Worm (Caenorhabditis elegans): ENCODE results near the gene C01G5.5.
A peak's percentile ranks its signal among the peaks of the same experiment; 100 is the strongest.

The C01G5.5 gene

ce11 chrIV:6556624-6557368 is 32.4 kb downstream of the C01G5.5 start, which contains the start of gene try-3 (continued):
- peak; percentile 65 for TF ChIP-seq F23B12.7 (tag; optimal IDR thresholded peaks at IDR 0.05; ENCODE audit: insufficient read depth)
- TF ChIP-seq madf-6 (GFP tag; IDR thresholded peaks at IDR 0.05) = peak; percentile 73
- TF ChIP-seq Y79H2A.3 (GFP tag; conservative IDR thresholded peaks at IDR 0.05) = peak; percentile 61; the same call in 1 of the 2 replicates
- TF ChIP-seq pbrm-1 (GFP tag; IDR thresholded peaks at IDR 0.05) = peak; percentile 90
- TF ChIP-seq hmg-20 (GFP tag; IDR thresholded peaks at IDR 0.05) = peak; percentile 71
- peak; percentile 57 for TF ChIP-seq cebp-1 (GFP tag; IDR thresholded peaks at IDR 0.05)
- TF ChIP-seq cebp-1 (tag; optimal IDR thresholded peaks at IDR 0.05) = peak; percentile 73
- TF ChIP-seq somi-1 (GFP tag; optimal IDR thresholded peaks at IDR 0.05) = peak; percentile 15
- TF ChIP-seq snpc-1.3 (tag; optimal IDR thresholded peaks at IDR 0.05; ENCODE audit: insufficient read depth) = peak; percentile 75
- TF ChIP-seq snpc-3.4 (tag; optimal IDR thresholded peaks at IDR 0.05) = no peak
- TF ChIP-seq T26A5.8 (tag; optimal IDR thresholded peaks at IDR 0.05) = no peak
- TF ChIP-seq sea-2 (GFP tag; IDR thresholded peaks at IDR 0.05) = no peak
- peak; percentile 78 for TF ChIP-seq K11D2.4 (GFP tag; IDR thresholded peaks at IDR 0.05)
- TF ChIP-seq nhr-27 (tag; optimal IDR thresholded peaks at IDR 0.05) = no peak
- TF ChIP-seq lin-26 (GFP tag; IDR thresholded peaks at IDR 0.05) = peak; percentile 85
- TF ChIP-seq ceh-40 (GFP tag; IDR thresholded peaks at IDR 0.05) = 0 out of 2 replicates have a peak, but pooled peaks have one; percentile 44
- TF ChIP-seq attf-6 (GFP tag; IDR thresholded peaks at IDR 0.05) = peak; percentile 82; the same call in 1 of the 2 replicates
- TF ChIP-seq nhr-80 (tag; optimal IDR thresholded peaks at IDR 0.05) = peak; percentile 41
- no peak for TF ChIP-seq F22D6.2 (tag; optimal IDR thresholded peaks at IDR 0.05)

ce11 chrIV:6560434-6560833 is 36.0 kb downstream of the C01G5.5 start, which contains the start of gene best-9:
TSS of gene best-9 (plus strand) at chrIV:6560734.
- TF ChIP-seq T26A5.8 (tag; optimal IDR thresholded peaks at IDR 0.05) (no peak), F49E8.2 (tag; optimal IDR thresholded peaks at IDR 0.05; ENCODE audit: insufficient read depth) (no peak), ztf-6 (GFP tag; IDR thresholded peaks at IDR 0.05) (no peak), pha-4 (tag; optimal IDR thresholded peaks at IDR 0.05) (no peak), pbrm-1 (GFP tag; IDR thresholded peaks at IDR 0.05) (no peak), mes-4 (tag; optimal IDR thresholded peaks at IDR 0.05) (no peak), Y95B8A.8 (GFP tag; IDR thresholded peaks at IDR 0.05) (no peak)

ce11 chrIV:6562039-6562438 is 37.6 kb downstream of the C01G5.5 start:
- TF ChIP-seq tbp1 (GFP tag; optimal IDR thresholded peaks at IDR 0.05) = peak; percentile 73
- peak; percentile 39 for TF ChIP-seq B0261.1 (tag; optimal IDR thresholded peaks at IDR 0.05)
- TF ChIP-seq Y53F4B.3 (GFP tag; IDR thresholded peaks at IDR 0.05) = no peak
- peak; percentile 33 for TF ChIP-seq rpc-1 (optimal IDR thresholded peaks at IDR 0.05)
- TF ChIP-seq rpc-1 (tag; optimal IDR thresholded peaks at IDR 0.05) = peak; percentile 76
- TF ChIP-seq T26A5.8 (tag; optimal IDR thresholded peaks at IDR 0.05) = no peak
- peak; percentile 32 for TF ChIP-seq him-1 (tag; optimal IDR thresholded peaks at IDR 0.05)
- TF ChIP-seq madf-10 (tag; optimal IDR thresholded peaks at IDR 0.05) = no peak
- no peak for TF ChIP-seq snpc-4 (GFP tag; optimal IDR thresholded peaks at IDR 0.05)
- peak in 1 of 4 experiments; percentile 71 for TF ChIP-seq snpc-4 (tag; optimal IDR thresholded peaks at IDR 0.05)
- TF ChIP-seq ama-1 (optimal IDR thresholded peaks at IDR 0.05) = no peak
- TF ChIP-seq ama-1 (GFP tag; optimal IDR thresholded peaks at IDR 0.05) = no peak
- TF ChIP-seq hrde-1 (tag; optimal IDR thresholded peaks at IDR 0.05; ENCODE audit: borderline replicate concordance) = no peak

Data from whole organism, young adult.